Fruit fly (Drosophila melanogaster) whole organism, embryonic: Measurements from ENCODE around the gene CG32032.
A peak's percentile ranks its signal among the peaks of the same experiment; 100 is the strongest.

ENCODE experiments used
- CG1024 ChIP-seq: fragments of 200-800 bp; sonication (Bioruptor generic); IDR thresholded peaks from 2 replicates; pipeline ENCODE4 v1.3.6; 2022; ENCODE audit warnings: missing biosample characterization, missing genetic modification characterization
- CG10431 ChIP-seq: fragments of 200-800 bp; sonication (Bioruptor generic); optimal IDR thresholded peaks from 3 replicates; lab custom pipeline; 2018; ENCODE audit warnings: missing biosample characterization, mild to moderate bottlenecking, missing genetic modification characterization
- CG10543 ChIP-seq: fragments of 200-800 bp; sonication (Bioruptor generic); optimal IDR thresholded peaks from 3 replicates; lab custom pipeline; 2017; ENCODE audit warnings: missing biosample characterization, mild to moderate bottlenecking, missing genetic modification characterization, moderate library complexity
- CG11093 ChIP-seq: fragments of 200-800 bp; sonication (Bioruptor generic); IDR thresholded peaks from 3 replicates; pipeline ENCODE4 v1.3.6; 2022; ENCODE audit warnings: missing biosample characterization, missing genetic modification characterization
- CG11456 ChIP-seq: fragments of 200-800 bp; sonication (Bioruptor generic); IDR thresholded peaks from 3 replicates; pipeline ENCODE4 v1.3.6; 2022; ENCODE audit warnings: missing biosample characterization, missing genetic modification characterization
- CG11560 ChIP-seq: fragments of 200-800 bp; sonication (Bioruptor generic); IDR thresholded peaks from 3 replicates; pipeline ENCODE4 v1.3.6; 2022; ENCODE audit warnings: missing biosample characterization, missing genetic modification characterization
- CG12155 ChIP-seq: fragments of 200-800 bp; sonication (Bioruptor generic); optimal IDR thresholded peaks from 3 replicates; lab custom pipeline; 2016; ENCODE audit warnings: missing biosample characterization, missing genetic modification characterization
- CG14860 ChIP-seq: fragments of 200-800 bp; sonication (Bioruptor generic); IDR thresholded peaks from 3 replicates; pipeline ENCODE4 v1.3.6; 2022; ENCODE audit warnings: missing biosample characterization, missing genetic modification characterization; ENCODE audit not compliant: partially characterized antibody
- CG15479 ChIP-seq: fragments of 200-800 bp; sonication (Bioruptor generic); optimal IDR thresholded peaks from 3 replicates; lab custom pipeline; 2019; ENCODE audit warnings: missing biosample characterization, mild to moderate bottlenecking, missing genetic modification characterization, moderate library complexity
- CG16815 ChIP-seq: fragments of 200-800 bp; sonication (Bioruptor generic); optimal IDR thresholded peaks from 3 replicates; lab custom pipeline; 2017; ENCODE audit warnings: missing biosample characterization, mild to moderate bottlenecking, missing genetic modification characterization
- CG17328 ChIP-seq: fragments of 200-800 bp; sonication (Bioruptor generic); IDR thresholded peaks from 2 replicates; pipeline ENCODE4 v1.3.6; 2022; ENCODE audit warnings: missing biosample characterization, missing genetic modification characterization
- CG3065 ChIP-seq: fragments of 200-800 bp; sonication (Bioruptor generic); optimal IDR thresholded peaks from 2 replicates; lab custom pipeline; 2016; ENCODE audit warnings: missing biosample characterization, missing genetic modification characterization
- CG31388 ChIP-seq: fragments of 200-800 bp; sonication (Bioruptor generic); optimal IDR thresholded peaks from 2 replicates; lab custom pipeline; 2016; ENCODE audit warnings: missing biosample characterization, missing genetic modification characterization
- CG3281 ChIP-seq: fragments of 200-800 bp; sonication (Bioruptor generic); optimal IDR thresholded peaks from 3 replicates; lab custom pipeline; 2017; ENCODE audit warnings: missing biosample characterization, mild to moderate bottlenecking, missing genetic modification characterization
- CG34422 ChIP-seq: fragments of 200-800 bp; sonication (Bioruptor generic); IDR thresholded peaks from 3 replicates; pipeline ENCODE4 v1.3.6; 2022; ENCODE audit warnings: missing biosample characterization, missing genetic modification characterization
- CG5245 ChIP-seq: fragments of 200-800 bp; sonication (Bioruptor generic); optimal IDR thresholded peaks from 3 replicates; lab custom pipeline; 2016; ENCODE audit warnings: missing biosample characterization, missing genetic modification characterization
- CG7786 ChIP-seq: fragments of 200-800 bp; sonication (Bioruptor generic); optimal IDR thresholded peaks from 2 replicates; lab custom pipeline; 2016; ENCODE audit warnings: missing biosample characterization, missing genetic modification characterization
- CG7987 ChIP-seq: fragments of 200-800 bp; sonication (Bioruptor generic); optimal IDR thresholded peaks from 2 replicates; lab custom pipeline; 2018; ENCODE audit warnings: missing biosample characterization, mild to moderate bottlenecking, missing genetic modification characterization, moderate library complexity
- D ChIP-seq, 2 experiments: fragments of 200-800 bp in 1 of 2; fragments of >200 bp in 1 of 2; sonication (Bioruptor generic) in 1 of 2; optimal IDR thresholded peaks; 2 replicates in 1 of 2; 3 replicates in 1 of 2; lab custom pipeline; 2017; ENCODE audit warnings: mild to moderate bottlenecking in 1 of 2, missing biosample characterization in 1 of 2, missing genetic modification characterization in 1 of 2, missing genetic modification reagents in 1 of 2
- Ets97D ChIP-seq: fragments of 200-800 bp; sonication (Bioruptor generic); optimal IDR thresholded peaks from 3 replicates; lab custom pipeline; 2016; ENCODE audit warnings: missing biosample characterization, missing genetic modification characterization
- Fer2 ChIP-seq: fragments of 200-800 bp; sonication (Bioruptor generic); optimal IDR thresholded peaks from 2 replicates; lab custom pipeline; 2018; ENCODE audit warnings: missing biosample characterization, mild to moderate bottlenecking, missing genetic modification characterization, moderate library complexity
- Fer3 ChIP-seq: fragments of 200-800 bp; sonication (Bioruptor generic); optimal IDR thresholded peaks from 2 replicates; lab custom pipeline; 2018; ENCODE audit warnings: missing biosample characterization, mild to moderate bottlenecking, missing genetic modification characterization, moderate library complexity
- Gsc ChIP-seq: fragments of 200-800 bp; sonication (Bioruptor generic); IDR thresholded peaks from 2 replicates; pipeline ENCODE4 v1.3.6; 2022; ENCODE audit warnings: missing biosample characterization, missing genetic modification characterization
- H2.0 ChIP-seq: fragments of 200-800 bp; sonication (Bioruptor generic); IDR thresholded peaks from 2 replicates; pipeline ENCODE4 v1.3.6; 2022; ENCODE audit warnings: missing biosample characterization, missing genetic modification characterization
- HLH54F ChIP-seq: fragments of 200-800 bp; sonication (Bioruptor generic); optimal IDR thresholded peaks from 3 replicates; lab custom pipeline; 2016; ENCODE audit warnings: missing biosample characterization, missing genetic modification characterization
- Lhr ChIP-seq: fragments of 200-800 bp; sonication (Bioruptor generic); optimal IDR thresholded peaks from 3 replicates; lab custom pipeline; 2017; ENCODE audit warnings: mild to moderate bottlenecking, missing biosample characterization, missing genetic modification reagents, missing genetic modification characterization
- Lim3 ChIP-seq: fragments of 200-800 bp; sonication (Bioruptor generic); IDR thresholded peaks from 2 replicates; pipeline ENCODE4 v1.3.6; 2022; ENCODE audit warnings: missing biosample characterization, missing genetic modification characterization
- MESR4 ChIP-seq: fragments of 200-800 bp; sonication (Bioruptor generic); optimal IDR thresholded peaks from 2 replicates; lab custom pipeline; 2018; ENCODE audit warnings: missing biosample characterization, mild to moderate bottlenecking, missing genetic modification characterization, moderate library complexity
- MTF-1 ChIP-seq: fragments of 200-800 bp; sonication (Bioruptor generic); optimal IDR thresholded peaks from 2 replicates; lab custom pipeline; 2018; ENCODE audit warnings: missing biosample characterization, mild to moderate bottlenecking, missing genetic modification characterization, borderline replicate concordance
- Meics ChIP-seq: fragments of 200-800 bp; sonication (Bioruptor generic); optimal IDR thresholded peaks from 2 replicates; lab custom pipeline; 2017; ENCODE audit warnings: missing biosample characterization, mild to moderate bottlenecking, missing genetic modification characterization
- NfI ChIP-seq: fragments of 200-800 bp; sonication (Bioruptor generic); optimal IDR thresholded peaks from 3 replicates; lab custom pipeline; 2018; ENCODE audit warnings: missing biosample characterization, mild to moderate bottlenecking, missing genetic modification characterization, moderate library complexity
- Poxn ChIP-seq: fragments of 200-800 bp; sonication (Bioruptor generic); IDR thresholded peaks from 2 replicates; pipeline ENCODE4 v1.3.6; 2022; ENCODE audit warnings: missing biosample characterization, missing genetic modification characterization
- Rx ChIP-seq: fragments of 200-800 bp; sonication (Bioruptor generic); IDR thresholded peaks from 2 replicates; pipeline ENCODE4 v1.3.6; 2022; ENCODE audit warnings: missing biosample characterization, missing genetic modification characterization
- Tbp ChIP-seq: fragments of >200 bp; optimal IDR thresholded peaks from 2 replicates; lab custom pipeline; 2018; ENCODE audit warnings: missing biosample characterization, missing genetic modification characterization
- Trl ChIP-seq, 3 experiments: fragments of >200 bp in 2 of 3; fragments of 200-800 bp in 1 of 3; sonication (Bioruptor generic) in 1 of 3; optimal IDR thresholded peaks; 2 replicates in 1 of 3; 3 replicates in 2 of 3; lab custom pipeline; 2016 to 2017; ENCODE audit warnings: missing biosample characterization in 1 of 3, missing genetic modification characterization in 1 of 3
- cwo ChIP-seq: fragments of 200-800 bp; sonication (Bioruptor generic); optimal IDR thresholded peaks from 3 replicates; lab custom pipeline; 2017; ENCODE audit warnings: missing biosample characterization, missing genetic modification characterization, mild to moderate bottlenecking, moderate library complexity, missing genetic modification reagents
- fru ChIP-seq: fragments of >200 bp; optimal IDR thresholded peaks from 2 replicates; lab custom pipeline; 2017
- h ChIP-seq: fragments of >200 bp; optimal IDR thresholded peaks from 2 replicates; lab custom pipeline; 2017
- inv ChIP-seq: fragments of 200-800 bp; sonication (Bioruptor generic); IDR thresholded peaks from 2 replicates; pipeline ENCODE4 v1.3.6; 2022; ENCODE audit warnings: missing biosample characterization, missing genetic modification characterization; ENCODE audit not compliant: partially characterized antibody
- knrl ChIP-seq: fragments of 200-800 bp; sonication (Bioruptor generic); IDR thresholded peaks from 3 replicates; pipeline ENCODE4 v1.3.6; 2022; ENCODE audit warnings: missing biosample characterization, missing genetic modification characterization; ENCODE audit not compliant: partially characterized antibody
- nerfin-1 ChIP-seq: fragments of 200-800 bp; sonication (Bioruptor generic); optimal IDR thresholded peaks from 3 replicates; lab custom pipeline; 2019; ENCODE audit warnings: missing biosample characterization, mild to moderate bottlenecking, missing genetic modification characterization, moderate library complexity
- nerfin-2 ChIP-seq: fragments of 200-800 bp; sonication (Bioruptor generic); IDR thresholded peaks from 2 replicates; pipeline ENCODE4 v1.3.6; 2022; ENCODE audit warnings: missing biosample characterization, missing genetic modification characterization; ENCODE audit not compliant: partially characterized antibody
- nom ChIP-seq: fragments of 200-800 bp; sonication (Bioruptor generic); optimal IDR thresholded peaks from 2 replicates; lab custom pipeline; 2017; ENCODE audit warnings: missing biosample characterization, missing genetic modification characterization, mild to moderate bottlenecking, moderate library complexity, missing genetic modification reagents
- pita ChIP-seq: fragments of 200-800 bp; sonication (Bioruptor generic); optimal IDR thresholded peaks from 2 replicates; lab custom pipeline; 2017; ENCODE audit warnings: missing biosample characterization, mild to moderate bottlenecking, missing genetic modification characterization
- pnt ChIP-seq: fragments of 200-800 bp; sonication (Bioruptor generic); optimal IDR thresholded peaks from 3 replicates; lab custom pipeline; 2016; ENCODE audit warnings: missing biosample characterization, missing genetic modification characterization
- schlank ChIP-seq: fragments of 200-800 bp; sonication (Bioruptor generic); optimal IDR thresholded peaks from 2 replicates; lab custom pipeline; 2018; ENCODE audit warnings: missing biosample characterization, mild to moderate bottlenecking, missing genetic modification characterization
- slou ChIP-seq: fragments of 200-800 bp; sonication (Bioruptor generic); optimal IDR thresholded peaks from 3 replicates; lab custom pipeline; 2016; ENCODE audit warnings: missing biosample characterization, missing genetic modification characterization
- trh ChIP-seq: fragments of 200-800 bp; sonication (Bioruptor generic); optimal IDR thresholded peaks from 2 replicates; lab custom pipeline; 2016; ENCODE audit warnings: missing biosample characterization, missing genetic modification characterization
- zen ChIP-seq: fragments of 200-800 bp; sonication (Bioruptor generic); optimal IDR thresholded peaks from 3 replicates; lab custom pipeline; 2018; ENCODE audit warnings: missing biosample characterization, mild to moderate bottlenecking, missing genetic modification characterization, moderate library complexity

CG32032 gene

DNA sequence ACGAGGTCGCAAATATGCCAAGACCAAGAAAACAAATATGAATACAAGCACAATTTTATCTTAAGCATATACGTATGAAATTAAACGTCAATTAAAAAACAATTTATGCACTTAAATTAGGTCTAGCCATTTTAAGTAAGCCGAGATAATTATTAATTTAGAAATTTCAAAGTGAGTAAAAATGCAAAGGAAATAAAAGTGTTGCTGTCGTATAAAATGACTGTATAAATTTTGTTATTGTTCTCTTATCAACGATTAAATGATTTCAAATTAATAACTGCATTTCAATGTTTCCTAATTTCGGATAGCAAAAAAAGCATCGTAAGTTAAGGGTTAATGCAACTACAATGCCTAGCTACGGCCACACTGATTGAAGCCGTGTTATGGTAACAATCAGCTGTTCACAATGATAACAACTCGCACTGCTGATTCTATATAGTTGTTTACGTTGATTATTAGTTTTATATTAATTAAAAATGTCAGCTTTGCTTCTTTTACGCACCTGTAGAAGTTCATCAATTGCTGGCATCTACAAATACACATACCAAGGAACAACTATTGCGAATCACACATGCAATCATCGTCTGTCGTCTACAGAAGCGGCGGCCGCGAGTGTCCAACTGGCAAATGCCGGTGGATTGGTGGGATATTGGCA, 20.0 kb upstream of the CG32032 start, which contains the start of the genes CG4911 and CG4942 (continued):
- TF ChIP-seq CG16815 (GFP tag; lab: Kevin White, UChicago) (peak; percentile 69), zen (peak; percentile 63), cwo (GFP tag; lab: Kevin White, UChicago) (no peak), CG10543 (GFP tag; lab: Kevin White, UChicago) (peak; percentile 78), Tbp (GFP tag; lab: Kevin White, UChicago) (peak; percentile 58), CG5245 (GFP tag; lab: Kevin White, UChicago) (peak; percentile 50), Poxn (GFP tag; lab: Robert Waterston, UW) (no peak), CG31388 (GFP tag; lab: Kevin White, UChicago) (no peak), pita (GFP tag; lab: Kevin White, UChicago) (no peak), MESR4 (GFP tag; lab: Kevin White, UChicago) (no peak), knrl (GFP tag; lab: Robert Waterston, UW) (0 out of 3 replicates have a peak, but pooled peaks have one; percentile 38), CG10431 (peak; percentile 44), Gsc (GFP tag; lab: Robert Waterston, UW) (no peak), Meics (GFP tag; lab: Kevin White, UChicago) (peak; percentile 65), CG3281 (GFP tag; lab: Kevin White, UChicago) (peak; percentile 57), CG15479 (GFP tag; lab: Kevin White, UChicago) (no peak), fru (lab: Kevin White, UChicago) (no peak), inv (no peak), pnt (GFP tag; lab: Kevin White, UChicago) (peak; percentile 31), Rx (GFP tag; lab: Robert Waterston, UW) (no peak), schlank (tag; lab: Kevin White, UChicago) (no peak), Lhr (peak; percentile 51), CG3065 (GFP tag; lab: Kevin White, UChicago) (no peak), CG12155 (GFP tag; lab: Kevin White, UChicago) (peak; percentile 71), HLH54F (GFP tag; lab: Kevin White, UChicago) (peak; percentile 80), Fer3 (tag; lab: Kevin White, UChicago) (peak; percentile 62), NfI (GFP tag; lab: Kevin White, UChicago) (peak; percentile 74), CG11093 (GFP tag; lab: Robert Waterston, UW) (0 out of 3 replicates have a peak, but pooled peaks have one; percentile 16), CG7987 (GFP tag; lab: Kevin White, UChicago) (no peak), nerfin-1 (tag; lab: Kevin White, UChicago) (peak; percentile 61), nom (no peak), D (optimal IDR thresholded peaks at IDR 0.05; lab: Kevin White, UChicago) (no peak), D (GFP tag; optimal IDR thresholded peaks at IDR 0.05; lab: Kevin White, UChicago) (peak; percentile 45), h (lab: Kevin White, UChicago) (no peak), CG14860 (GFP tag; lab: Robert Waterston, UW) (no peak), CG11456 (GFP tag; lab: Robert Waterston, UW) (peak; percentile 73; the same call in 2 of the 3 replicates), Trl (optimal IDR thresholded peaks at IDR 0.05; lab: Kevin White, UChicago) (no peak), Trl (GFP tag; optimal IDR thresholded peaks at IDR 0.05; lab: Kevin White, UChicago) (peak; percentile 61), H2.0 (GFP tag; lab: Robert Waterston, UW) (peak; percentile 54; the same call in 1 of the 2 replicates), slou (GFP tag; lab: Kevin White, UChicago) (no peak), nerfin-2 (GFP tag; lab: Robert Waterston, UW) (no peak), MTF-1 (GFP tag; lab: Kevin White, UChicago) (no peak), CG34422 (peak; percentile 42), Lim3 (no peak), CG1024 (0 out of 2 replicates have a peak, but pooled peaks have one; percentile 22), trh (GFP tag; lab: Kevin White, UChicago) (no peak), CG11560 (tag; lab: Robert Waterston, UW) (no peak), Fer2 (tag; lab: Kevin White, UChicago) (peak; percentile 14), Ets97D (no peak), CG17328 (peak; percentile 50), CG7786 (GFP tag; lab: Kevin White, UChicago) (peak; percentile 65)
